Worm (Caenorhabditis elegans): ENCODE data around the gene Y94H6A.3.

Gene Y94H6A.3

ce11 chrIV:2657307-2657706, 19.0 kb upstream of the Y94H6A.3 start:
- TF ChIP-seq nhr-77 (tag; optimal IDR thresholded peaks at IDR 0.05) (no peak), efl-1 (optimal IDR thresholded peaks at IDR 0.05) (peak in 1 of 2 experiments; percentile 15), efl-1 (GFP tag; optimal IDR thresholded peaks at IDR 0.05 in 1 of 2) (no peak), snu-23 (GFP tag; optimal IDR thresholded peaks at IDR 0.05) (peak; percentile 11), rnt-1 (tag; optimal IDR thresholded peaks at IDR 0.05) (peak; percentile 12)

DNA sequence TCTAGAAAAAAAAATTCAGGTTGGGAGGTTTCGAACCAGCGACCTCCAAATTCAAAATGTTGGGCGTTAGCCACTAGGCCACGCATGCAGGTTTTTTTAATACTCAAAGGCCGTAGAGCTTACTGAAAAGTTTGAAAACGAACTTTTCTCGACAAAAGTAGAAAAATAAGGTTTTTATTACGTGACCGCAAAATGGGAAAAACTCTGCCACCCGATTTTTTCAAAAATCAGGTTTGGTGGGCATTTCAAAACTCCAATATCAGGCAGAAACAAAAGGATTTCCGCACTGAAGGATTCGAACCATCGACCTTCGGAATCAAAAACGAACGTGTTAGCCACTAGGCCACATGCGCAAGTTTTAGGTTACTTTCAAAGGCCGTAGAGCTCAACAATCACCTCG, 17.6 kb upstream of the Y94H6A.3 start:
- TF ChIP-seq nhr-237 (tag; optimal IDR thresholded peaks at IDR 0.05) (no peak), swsn-7 (tag; optimal IDR thresholded peaks at IDR 0.05) (no peak), sup-37 (GFP tag; optimal IDR thresholded peaks at IDR 0.05) (no peak), ama-1 (optimal IDR thresholded peaks at IDR 0.05) (no peak), F16B12.6 (tag; optimal IDR thresholded peaks at IDR 0.05) (no peak), mab-9 (GFP tag; IDR thresholded peaks at IDR 0.05) (no peak), efl-3 (GFP tag; optimal IDR thresholded peaks at IDR 0.05) (no peak), elt-3 (tag; optimal IDR thresholded peaks at IDR 0.05) (no peak), C34B4.2 (tag; optimal IDR thresholded peaks at IDR 0.05) (no peak), lsy-2 (tag; optimal IDR thresholded peaks at IDR 0.05) (no peak), hlh-4 (tag; optimal IDR thresholded peaks at IDR 0.05) (no peak), skn-1 (tag; optimal IDR thresholded peaks at IDR 0.05) (no peak), unc-130 (tag; optimal IDR thresholded peaks at IDR 0.05) (no peak), tbx-2 (tag; optimal IDR thresholded peaks at IDR 0.05) (no peak)

ce11 chrIV:2663953-2664900, 12.1 kb upstream of the Y94H6A.3 start, which contains the start of gene Y69A2AR.31:
TSS of gene Y69A2AR.31 (minus strand) at chrIV:2664003.
- TF ChIP-seq fkh-8 (tag; optimal IDR thresholded peaks at IDR 0.05) (peak; percentile 6), sox-4 (tag; optimal IDR thresholded peaks at IDR 0.05) (no peak), egl-13 (tag; optimal IDR thresholded peaks at IDR 0.05) (no peak), lsy-2 (tag; optimal IDR thresholded peaks at IDR 0.05) (peak; percentile 31 to 55), dsc-1 (tag; optimal IDR thresholded peaks at IDR 0.05) (peak; percentile 57), ceh-88 (GFP tag; IDR thresholded peaks at IDR 0.05) (no peak), nhr-71 (tag; optimal IDR thresholded peaks at IDR 0.05) (peak; percentile 35), fos-1 (tag; optimal IDR thresholded peaks at IDR 0.05) (no peak), nhr-84 (tag; optimal IDR thresholded peaks at IDR 0.05) (no peak), nhr-85 (tag) (peak; percentile 15), lin-14 (GFP tag; optimal IDR thresholded peaks at IDR 0.05) (peak; percentile 83), vab-15 (tag; optimal IDR thresholded peaks at IDR 0.05) (no peak), ceh-82 (tag; optimal IDR thresholded peaks at IDR 0.05) (peak in 1 of 3 experiments; percentile 55), ceh-90 (tag; optimal IDR thresholded peaks at IDR 0.05) (no peak), nhr-47 (tag; optimal IDR thresholded peaks at IDR 0.05) (peak; percentile 40), isw-1 (GFP tag; IDR thresholded peaks at IDR 0.05) (peak; percentile 12), zip-4 (GFP tag; optimal IDR thresholded peaks at IDR 0.05) (no peak), lin-35 (GFP tag; optimal IDR thresholded peaks at IDR 0.05) (peak in 1 of 2 experiments; percentile 33), efl-1 (optimal IDR thresholded peaks at IDR 0.05) (peak; percentile 6 to 20), efl-1 (GFP tag; optimal IDR thresholded peaks at IDR 0.05 in 1 of 2) (peak; percentile 3 to 88), sup-37 (GFP tag; optimal IDR thresholded peaks at IDR 0.05) (no peak), rnt-1 (tag; optimal IDR thresholded peaks at IDR 0.05) (peak; percentile 26), dpl-1 (GFP tag; optimal IDR thresholded peaks at IDR 0.05) (peak in 2 of 3 experiments; percentile 9 to 25), fkh-10 (GFP tag; optimal IDR thresholded peaks at IDR 0.05) (peak; percentile 72), unc-86 (tag; optimal IDR thresholded peaks at IDR 0.05) (peak; percentile 15)
